Fruit fly (Drosophila melanogaster): ENCODE results near the gene dUTPase.

dUTPase gene

DNA sequence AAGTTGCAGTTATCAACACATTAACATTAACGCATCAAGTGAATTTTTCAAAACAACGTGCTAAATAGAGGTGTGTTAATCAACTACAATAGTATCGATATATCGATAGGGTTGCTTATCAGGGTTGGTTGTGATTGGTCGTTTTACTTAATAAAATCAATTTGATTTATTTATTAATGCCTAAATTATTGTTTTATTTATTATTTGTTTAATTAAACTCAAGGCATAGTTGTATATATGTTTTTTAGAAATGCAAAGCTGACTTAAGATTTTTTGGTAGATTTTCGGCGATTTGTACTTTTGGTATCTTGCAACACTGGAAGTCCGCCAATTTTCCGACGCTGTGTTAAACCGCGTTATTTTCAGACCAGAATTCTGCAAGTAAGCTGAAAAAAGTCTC lies at the start of gene dUTPase, which contains the start of gene Art8:
Gene dUTPase, plus strand, starts transcription at position 314 of the 400 bp plus-strand sequence.
Gene Art8, minus strand, starts transcription at position 88 of the 400 bp plus-strand sequence.
- peak; percentile 69 for TF ChIP-seq CG17801 (GFP tag; optimal IDR thresholded peaks at IDR 0.05; ENCODE audit: partially characterized antibody)

DNA sequence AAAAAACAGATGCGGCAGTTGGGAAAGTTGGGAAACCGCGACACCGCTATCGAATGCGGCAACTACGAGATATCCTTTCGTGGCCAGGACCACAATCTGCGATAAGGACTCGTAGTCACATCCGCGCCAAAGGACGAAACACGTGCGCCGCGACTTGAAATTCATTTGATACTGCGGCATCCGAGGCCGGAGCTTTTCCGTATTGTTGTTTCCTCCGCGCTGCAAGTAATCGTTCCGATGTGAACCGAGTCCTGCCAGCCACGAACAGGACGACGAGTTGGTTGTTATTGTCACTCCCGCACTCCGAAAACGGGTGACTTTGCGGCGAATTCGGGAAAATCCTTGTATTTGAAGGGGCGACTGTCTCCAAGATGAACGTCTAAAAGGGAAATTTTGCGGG lies 47.1 kb upstream of the dUTPase start, which contains the start of gene dpr2:
Gene dpr2, minus strand, starts transcription at position 175 of the 400 bp plus-strand sequence.
- TF ChIP-seq CG17801 (GFP tag; optimal IDR thresholded peaks at IDR 0.05; ENCODE audit: partially characterized antibody) = no peak

dm6 chr2L:10964493-10964892 lies 46.6 kb upstream of the dUTPase start:
- no peak for TF ChIP-seq CG17801 (GFP tag; optimal IDR thresholded peaks at IDR 0.05; ENCODE audit: partially characterized antibody)

DNA sequence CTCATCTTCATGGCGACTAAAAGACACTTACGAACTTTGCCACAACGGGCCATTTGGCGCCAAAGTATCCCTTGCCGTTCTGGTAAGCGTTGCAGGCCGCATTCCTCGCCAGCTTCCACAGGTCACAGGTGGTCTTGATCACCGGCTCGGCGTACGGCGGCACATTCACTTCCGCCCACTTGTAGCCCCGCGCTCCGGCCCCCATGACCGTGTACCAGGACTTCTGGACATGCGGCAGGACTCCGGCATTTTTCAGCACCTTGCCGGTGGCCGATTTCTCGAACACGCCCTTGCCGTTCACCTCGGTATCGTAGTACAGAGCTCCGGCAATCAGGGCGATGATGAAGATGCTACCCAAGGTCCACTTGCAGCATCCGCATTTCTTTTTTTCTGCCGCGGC lies 45.1 kb upstream of the dUTPase start:
- TF ChIP-seq CG17801 (GFP tag; optimal IDR thresholded peaks at IDR 0.05; ENCODE audit: partially characterized antibody) = no peak

DNA sequence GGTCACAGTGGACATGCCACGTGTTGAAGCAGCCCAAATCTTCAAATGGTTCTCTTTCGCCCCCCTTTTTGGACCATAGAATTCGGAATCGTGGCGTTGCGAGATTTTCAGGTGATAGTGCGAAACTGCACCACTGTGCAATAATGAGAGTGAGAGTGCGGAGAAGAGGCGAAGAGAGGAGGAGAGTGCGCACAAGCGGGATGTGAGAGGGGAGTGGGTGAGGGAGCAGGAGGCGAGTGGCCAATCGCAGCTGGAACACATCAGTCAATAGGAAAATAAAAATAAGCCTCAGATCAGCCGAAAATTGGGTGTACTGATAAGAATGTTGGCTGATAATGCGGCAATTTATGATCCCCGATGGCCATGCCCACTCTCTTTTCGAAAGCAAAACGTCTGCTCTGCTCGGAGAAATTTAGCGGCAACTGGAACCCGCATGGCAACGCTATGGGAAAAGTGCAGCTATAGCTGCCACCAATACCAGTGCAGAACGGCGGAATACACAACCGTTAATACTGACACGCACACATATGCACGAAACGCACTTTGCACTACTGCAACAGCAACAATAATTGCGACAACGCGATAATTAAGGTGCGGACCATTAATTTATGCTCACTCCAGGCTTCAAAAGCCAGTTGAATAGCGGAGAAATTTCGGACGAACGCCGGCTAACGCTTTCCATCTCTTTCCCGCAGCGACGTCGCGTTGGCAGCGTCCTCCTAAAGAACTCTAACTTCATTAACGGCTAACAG lies 43.7 kb upstream of the dUTPase start:
- TF ChIP-seq CG17801 (GFP tag; optimal IDR thresholded peaks at IDR 0.05; ENCODE audit: partially characterized antibody) = peak; percentile 22

dm6 chr2L:10968009-10968383 lies 43.1 kb upstream of the dUTPase start:
- TF ChIP-seq CG17801 (GFP tag; optimal IDR thresholded peaks at IDR 0.05; ENCODE audit: partially characterized antibody) = no peak

DNA sequence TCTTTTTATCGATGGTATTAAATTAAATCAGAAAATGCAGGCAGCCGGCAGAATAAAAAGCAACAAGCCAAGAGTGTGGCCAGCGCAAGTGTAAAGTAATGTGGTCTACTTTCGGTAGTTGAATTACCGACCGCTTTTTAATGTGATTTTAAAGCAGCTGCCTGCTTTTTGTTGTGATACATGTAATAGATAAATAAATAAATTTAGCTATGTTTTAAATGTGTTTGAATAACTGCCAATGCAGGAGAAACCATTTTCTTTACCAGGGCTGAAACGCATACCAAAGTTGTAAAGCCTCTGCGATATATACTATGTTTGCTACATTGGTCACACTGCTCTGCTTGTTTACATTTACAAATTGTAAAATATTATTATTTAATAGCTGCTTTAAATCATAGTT lies 41.0 kb upstream of the dUTPase start, which contains the start of the genes Tmem214 and YL-1:
Gene Tmem214, minus strand, starts transcription at position 142 of the 400 bp plus-strand sequence.
Gene YL-1, plus strand, starts transcription at position 310 of the 400 bp plus-strand sequence.
- peak; percentile 43 for TF ChIP-seq CG17801 (GFP tag; optimal IDR thresholded peaks at IDR 0.05; ENCODE audit: partially characterized antibody)

DNA sequence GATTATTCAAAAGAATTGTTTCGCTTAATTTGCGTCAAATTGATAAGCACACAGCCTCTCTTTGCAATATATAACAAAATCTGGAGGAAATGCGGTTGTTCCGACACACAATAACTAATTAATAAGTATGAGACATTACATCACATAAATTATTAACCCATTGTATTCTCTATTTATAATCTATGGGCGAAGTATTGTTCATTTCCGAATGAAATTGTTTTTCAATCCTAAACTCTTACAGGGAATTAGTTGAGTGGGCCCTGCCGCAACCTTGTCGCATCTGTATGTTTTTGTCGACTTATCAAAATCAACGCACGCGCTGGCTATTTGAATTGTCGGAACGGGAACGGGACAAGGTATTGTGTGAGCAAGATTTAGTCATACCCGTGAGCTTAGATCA lies 38.9 kb upstream of the dUTPase start, which contains the start of gene CG16743:
Gene CG16743, plus strand, starts transcription at position 57 of the 400 bp plus-strand sequence.
- no peak for TF ChIP-seq CG17801 (GFP tag; optimal IDR thresholded peaks at IDR 0.05; ENCODE audit: partially characterized antibody)

- no peak for TF ChIP-seq CG17801 (GFP tag; optimal IDR thresholded peaks at IDR 0.05; ENCODE audit: partially characterized antibody)
Measured at dm6 chr2L:10974638-10975037, 36.5 kb upstream of the dUTPase start.

DNA sequence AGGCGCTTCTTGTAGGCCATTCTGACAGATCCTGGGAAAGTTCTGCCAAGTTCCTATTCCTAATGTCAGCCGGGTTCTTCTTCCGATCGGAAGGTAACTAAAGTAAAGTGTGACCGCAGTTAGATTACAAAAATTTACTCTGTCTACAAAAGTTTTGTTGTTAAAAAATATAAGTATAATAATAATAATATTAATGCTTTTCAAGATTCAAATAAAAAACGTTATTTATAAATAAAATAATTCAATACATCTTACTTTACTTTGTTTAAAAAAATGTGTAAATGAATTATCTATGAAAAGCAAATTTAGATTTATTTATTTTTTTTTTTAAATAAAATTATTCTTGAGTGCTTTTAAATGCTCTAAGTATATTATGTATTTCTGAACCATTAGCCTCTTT lies 35.9 kb upstream of the dUTPase start, which contains the start of gene abo:
Gene abo, minus strand, starts transcription at position 101 of the 400 bp plus-strand sequence.
- no peak for TF ChIP-seq CG17801 (GFP tag; optimal IDR thresholded peaks at IDR 0.05; ENCODE audit: partially characterized antibody)

dm6 chr2L:10976046-10976863 lies 34.9 kb upstream of the dUTPase start, which contains the start of the genes ATPsynG and SCAR:
Gene ATPsynG (minus strand): TSS chr2L:10976399.
Gene SCAR (plus strand): TSS chr2L:10976772.
- TF ChIP-seq CG17801 (GFP tag; optimal IDR thresholded peaks at IDR 0.05; ENCODE audit: partially characterized antibody) = no peak

dm6 chr2L:10976864-10977586 lies 34.1 kb upstream of the dUTPase start:
- TF ChIP-seq CG17801 (GFP tag; optimal IDR thresholded peaks at IDR 0.05; ENCODE audit: partially characterized antibody) = peak; percentile 1

- TF ChIP-seq CG17801 (GFP tag; optimal IDR thresholded peaks at IDR 0.05; ENCODE audit: partially characterized antibody) = peak; percentile 54
Measured at dm6 chr2L:10986138-10986537, 25.0 kb upstream of the dUTPase start.

DNA sequence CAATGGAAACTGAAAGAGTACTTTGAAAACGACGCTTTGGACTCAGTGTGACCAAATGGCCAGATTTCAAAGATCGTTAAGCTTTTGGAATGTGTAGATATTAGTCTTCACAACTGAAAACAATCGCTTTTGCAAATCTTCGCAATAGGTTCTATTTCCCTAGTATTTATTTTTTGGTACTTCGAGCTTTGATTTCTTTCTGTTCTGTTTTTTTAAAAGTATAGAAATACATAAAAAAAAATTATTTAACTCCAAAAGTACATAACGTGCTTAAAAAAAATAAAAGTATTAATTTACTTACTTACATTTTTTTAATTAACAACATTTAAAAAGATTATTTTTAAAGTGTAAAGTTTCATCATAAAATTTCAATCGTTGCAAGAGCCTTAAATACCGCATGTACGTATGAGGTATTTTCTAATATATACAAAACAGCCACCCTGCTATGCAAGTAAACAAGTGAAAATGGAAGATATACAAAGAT lies 23.7 kb upstream of the dUTPase start, which contains the start of the genes piwi and CG12253:
Gene piwi, minus strand, starts transcription at position 51 of the 484 bp plus-strand sequence.
Gene CG12253, plus strand, starts transcription at position 437 of the 484 bp plus-strand sequence.
- peak; percentile 6 for TF ChIP-seq CG17801 (GFP tag; optimal IDR thresholded peaks at IDR 0.05; ENCODE audit: partially characterized antibody)
